In genomic region chr2L:2461322-2461999, dm6 we compare ENCODE assay signal across 1 fruit fly cellular context.
TF ChIP-seq lines count a peak whose summit lies in the region.

No protein-coding gene starts in this region.

TF ChIP-seq in whole organism, embryonic, 481 proteins besides CTCF, POLR2A, EP300 and RAD21 (continued from another document):
- TF ChIP-seq CG1024 (GFP tag; IDR thresholded peaks at IDR 0.05; lab: Robert Waterston, UW) (no peak), zen (tag; optimal IDR thresholded peaks at IDR 0.05; lab: Kevin White, UChicago) (no peak), hth (optimal IDR thresholded peaks at IDR 0.05; lab: Kevin White, UChicago) (no peak), phol (tag; optimal IDR thresholded peaks at IDR 0.05; lab: Kevin White, UChicago) (peak; percentile 17), CG14965 (GFP tag; optimal IDR thresholded peaks at IDR 0.05; lab: Kevin White, UChicago; ENCODE audit: borderline replicate concordance) (no peak), CG9437 (GFP tag; optimal IDR thresholded peaks at IDR 0.05; lab: Kevin White, UChicago) (no peak), z (GFP tag; IDR thresholded peaks at IDR 0.05; lab: Robert Waterston, UW) (peak; percentile 75; the same call in 2 of the 3 replicates), sd (tag; optimal IDR thresholded peaks at IDR 0.05; lab: Kevin White, UChicago) (peak; percentile 43), CG2875 (GFP tag; optimal IDR thresholded peaks at IDR 0.05; lab: Kevin White, UChicago) (no peak), peb (GFP tag; IDR thresholded peaks at IDR 0.05; lab: Robert Waterston, UW) (0 out of 2 replicates have a peak, but pooled peaks have one; percentile 11), CG8924 (tag; optimal IDR thresholded peaks at IDR 0.05; lab: Kevin White, UChicago) (peak; percentile 13), CG17829 (tag; optimal IDR thresholded peaks at IDR 0.05; lab: Kevin White, UChicago) (peak; percentile 14), CG3163 (GFP tag; optimal IDR thresholded peaks at IDR 0.05; lab: Kevin White, UChicago) (no peak), CG14710 (tag; optimal IDR thresholded peaks at IDR 0.05; lab: Kevin White, UChicago) (peak; percentile 33), kah (GFP tag; optimal IDR thresholded peaks at IDR 0.05; lab: Kevin White, UChicago) (no peak), bbx (GFP tag; IDR thresholded peaks at IDR 0.05; lab: Robert Waterston, UW; ENCODE audit: partially characterized antibody) (no peak), Ets65A (GFP tag; lab: Kevin White, UChicago) (peak; percentile 92), Xrp1 (GFP tag; IDR thresholded peaks at IDR 0.05; lab: Robert Waterston, UW) (peak; percentile 23), dimm (GFP tag; IDR thresholded peaks at IDR 0.05; lab: Robert Waterston, UW) (no peak), CG2199 (GFP tag; IDR thresholded peaks at IDR 0.05; lab: Robert Waterston, UW) (peak; percentile 69; the same call in 2 of the 3 replicates), CG13287 (GFP tag; IDR thresholded peaks at IDR 0.05; lab: Robert Waterston, UW; ENCODE audit: partially characterized antibody) (no peak), dmrt11E (tag; optimal IDR thresholded peaks at IDR 0.05; lab: Kevin White, UChicago) (peak; percentile 60), Xbp1 (GFP tag; optimal IDR thresholded peaks at IDR 0.05; lab: Kevin White, UChicago) (no peak), CG33557 (GFP tag; optimal IDR thresholded peaks at IDR 0.05; lab: Kevin White, UChicago) (peak; percentile 20), CG9727 (GFP tag; optimal IDR thresholded peaks at IDR 0.05; lab: Kevin White, UChicago) (peak; percentile 17), ac (GFP tag; optimal IDR thresholded peaks at IDR 0.05; lab: Kevin White, UChicago) (peak; percentile 76), CG6683 (GFP tag; optimal IDR thresholded peaks at IDR 0.05; lab: Kevin White, UChicago) (no peak), bsh (GFP tag; optimal IDR thresholded peaks at IDR 0.05; lab: Kevin White, UChicago) (peak in 1 of 2 experiments; percentile 6), CG10267 (tag; optimal IDR thresholded peaks at IDR 0.05; lab: Kevin White, UChicago) (peak; percentile 10), cwo (GFP tag; optimal IDR thresholded peaks at IDR 0.05; lab: Kevin White, UChicago) (no peak), trem (tag; optimal IDR thresholded peaks at IDR 0.05; lab: Kevin White, UChicago) (peak; percentile 12), CG14667 (GFP tag; IDR thresholded peaks at IDR 0.05; lab: Robert Waterston, UW) (no peak), CG18262 (tag; optimal IDR thresholded peaks at IDR 0.05; lab: Kevin White, UChicago) (peak; percentile 44), hbn (GFP tag; IDR thresholded peaks at IDR 0.05; lab: Robert Waterston, UW; ENCODE audit: partially characterized antibody) (0 out of 2 replicates have a peak, but pooled peaks have one; percentile 24), Dip2 (GFP tag; IDR thresholded peaks at IDR 0.05; lab: Robert Waterston, UW) (no peak), CG4854 (GFP tag; optimal IDR thresholded peaks at IDR 0.05; lab: Kevin White, UChicago) (no peak), CG10366 (GFP tag; IDR thresholded peaks at IDR 0.05; lab: Robert Waterston, UW) (no peak), fd102C (GFP tag; optimal IDR thresholded peaks at IDR 0.05; lab: Kevin White, UChicago) (peak; percentile 16), gsb-n (tag; optimal IDR thresholded peaks at IDR 0.05; lab: Kevin White, UChicago) (peak; percentile 9), zfh1 (GFP tag; IDR thresholded peaks at IDR 0.05; lab: Robert Waterston, UW) (no peak), CG16815 (GFP tag; optimal IDR thresholded peaks at IDR 0.05; lab: Kevin White, UChicago) (no peak), al (GFP tag; IDR thresholded peaks at IDR 0.05; lab: Robert Waterston, UW) (no peak), CG2712 (tag; optimal IDR thresholded peaks at IDR 0.05; lab: Kevin White, UChicago) (peak; percentile 58), kni (GFP tag; optimal IDR thresholded peaks at IDR 0.05; lab: Kevin White, UChicago) (peak; percentile 87), grau (tag; optimal IDR thresholded peaks at IDR 0.05; lab: Kevin White, UChicago) (peak; percentile 2), sens (GFP tag; lab: Kevin White, UChicago) (peak; percentile 88), br (optimal IDR thresholded peaks at IDR 0.05; lab: Kevin White, UChicago) (no peak), crol (GFP tag; IDR thresholded peaks at IDR 0.05; lab: Robert Waterston, UW) (peak; percentile 98), Sry-δ (GFP tag; optimal IDR thresholded peaks at IDR 0.05; lab: Kevin White, UChicago) (peak; percentile 28), CHES-1-like (GFP tag; optimal IDR thresholded peaks at IDR 0.05; lab: Kevin White, UChicago) (no peak)
